Fruit fly (Drosophila melanogaster) whole organism, embryonic: ENCODE data around the gene CG33784.
A peak's percentile ranks its signal among the peaks of the same experiment; 100 is the strongest.

Source experiments
- Awh ChIP-seq: fragments of 200-800 bp; sonication (Bioruptor generic); IDR thresholded peaks from 2 replicates; pipeline ENCODE4, ENCODE4 v1.3.6; 2022; ENCODE audit warnings: missing biosample characterization, missing genetic modification characterization
- B-H1 ChIP-seq: fragments of 200-800 bp; sonication (Bioruptor generic); IDR thresholded peaks from 3 replicates; pipeline ENCODE4 v1.3.6; 2022; ENCODE audit warnings: missing biosample characterization, missing genetic modification characterization
- CG11093 ChIP-seq: fragments of 200-800 bp; sonication (Bioruptor generic); IDR thresholded peaks from 3 replicates; pipeline ENCODE4 v1.3.6; 2022; ENCODE audit warnings: missing biosample characterization, missing genetic modification characterization
- CG12104 ChIP-seq: fragments of 200-800 bp; sonication (Bioruptor generic); optimal IDR thresholded peaks from 3 replicates; lab custom pipeline; 2016; ENCODE audit warnings: missing biosample characterization, missing genetic modification characterization
- CG12155 ChIP-seq: fragments of 200-800 bp; sonication (Bioruptor generic); optimal IDR thresholded peaks from 3 replicates; lab custom pipeline; 2016; ENCODE audit warnings: missing biosample characterization, missing genetic modification characterization
- CG12391 ChIP-seq: fragments of 200-800 bp; sonication (Bioruptor generic); optimal IDR thresholded peaks from 3 replicates; lab custom pipeline; 2018; ENCODE audit warnings: missing biosample characterization, mild to moderate bottlenecking, missing genetic modification characterization, moderate library complexity
- CG12942 ChIP-seq: fragments of 200-800 bp; sonication (Bioruptor generic); optimal IDR thresholded peaks from 3 replicates; lab custom pipeline; 2016; ENCODE audit warnings: missing biosample characterization, missing genetic modification characterization
- CG13424 ChIP-seq: fragments of 200-800 bp; sonication (Bioruptor generic); optimal IDR thresholded peaks from 2 replicates; lab custom pipeline; 2019; ENCODE audit warnings: missing biosample characterization, mild to moderate bottlenecking, missing genetic modification characterization, moderate library complexity
- CG17361 ChIP-seq: fragments of 200-800 bp; sonication (Bioruptor generic); IDR thresholded peaks from 3 replicates; pipeline ENCODE4 v1.3.6; 2022; ENCODE audit warnings: missing biosample characterization, missing genetic modification characterization
- CG17385 ChIP-seq: fragments of 200-800 bp; sonication (Bioruptor generic); optimal IDR thresholded peaks from 3 replicates; lab custom pipeline; 2018; ENCODE audit warnings: missing biosample characterization, mild to moderate bottlenecking, missing genetic modification characterization
- CG18262 ChIP-seq: fragments of 200-800 bp; optimal IDR thresholded peaks from 3 replicates; lab custom pipeline; 2019; ENCODE audit warnings: missing biosample characterization, mild to moderate bottlenecking, missing genetic modification characterization, moderate library complexity
- CG2712 ChIP-seq: fragments of 200-800 bp; optimal IDR thresholded peaks from 3 replicates; lab custom pipeline; 2019; ENCODE audit warnings: missing biosample characterization, mild to moderate bottlenecking, missing genetic modification characterization, moderate library complexity
- CG31441 ChIP-seq: fragments of 200-800 bp; sonication (Bioruptor generic); IDR thresholded peaks from 2 replicates; pipeline ENCODE4 v1.3.6; 2022; ENCODE audit warnings: missing biosample characterization, missing genetic modification characterization
- CG3407 ChIP-seq: fragments of 200-800 bp; sonication (Bioruptor generic); optimal IDR thresholded peaks from 2 replicates; lab custom pipeline; 2018; ENCODE audit warnings: missing biosample characterization, mild to moderate bottlenecking, missing genetic modification characterization
- CG4424 ChIP-seq: fragments of 200-800 bp; sonication (Bioruptor generic); optimal IDR thresholded peaks from 3 replicates; lab custom pipeline; 2016; ENCODE audit warnings: missing biosample characterization, missing genetic modification characterization
- CG6813 ChIP-seq: fragments of 200-800 bp; sonication (Bioruptor generic); optimal IDR thresholded peaks from 2 replicates; lab custom pipeline; 2017; ENCODE audit warnings: missing biosample characterization, missing genetic modification characterization, mild to moderate bottlenecking, moderate library complexity, missing genetic modification reagents
- CG7928 ChIP-seq: fragments of 200-800 bp; sonication (Bioruptor generic); optimal IDR thresholded peaks from 2 replicates; lab custom pipeline; 2017; ENCODE audit warnings: missing biosample characterization, mild to moderate bottlenecking, missing genetic modification characterization
- CG8359 ChIP-seq: fragments of 200-800 bp; sonication (Bioruptor generic); optimal IDR thresholded peaks from 2 replicates; lab custom pipeline; 2017; ENCODE audit warnings: missing biosample characterization, mild to moderate bottlenecking, missing genetic modification characterization, borderline replicate concordance
- CG8924 ChIP-seq: fragments of 200-800 bp; optimal IDR thresholded peaks from 3 replicates; lab custom pipeline; 2019; ENCODE audit warnings: missing biosample characterization, mild to moderate bottlenecking, missing genetic modification characterization, moderate library complexity
- CG9215 ChIP-seq: fragments of 200-800 bp; sonication (Bioruptor generic); IDR thresholded peaks from 2 replicates; pipeline ENCODE4 v1.3.6; 2022; ENCODE audit warnings: missing biosample characterization, missing genetic modification characterization
- CG9727 ChIP-seq: fragments of 200-800 bp; sonication (Bioruptor generic); optimal IDR thresholded peaks from 3 replicates; lab custom pipeline; 2017; ENCODE audit warnings: missing biosample characterization, mild to moderate bottlenecking, missing genetic modification characterization
- Drgx ChIP-seq: fragments of 200-800 bp; sonication (Bioruptor generic); IDR thresholded peaks from 2 replicates; pipeline ENCODE4 v1.3.6; 2022; ENCODE audit warnings: missing biosample characterization, missing genetic modification characterization
- HLH4C ChIP-seq: fragments of 200-800 bp; sonication (Bioruptor generic); IDR thresholded peaks from 3 replicates; pipeline ENCODE4 v1.3.6; 2022; ENCODE audit warnings: missing biosample characterization, missing genetic modification characterization; ENCODE audit not compliant: partially characterized antibody
- Hmr ChIP-seq: fragments of 200-800 bp; sonication (Bioruptor generic); optimal IDR thresholded peaks from 3 replicates; lab custom pipeline; 2017; ENCODE audit warnings: mild to moderate bottlenecking, missing biosample characterization, missing genetic modification reagents, missing genetic modification characterization
- Kr ChIP-seq: fragments of 200-800 bp; sonication (Bioruptor generic); optimal IDR thresholded peaks from 2 replicates; lab custom pipeline; 2017; ENCODE audit warnings: missing biosample characterization, mild to moderate bottlenecking, missing genetic modification characterization
- MESR4 ChIP-seq: fragments of 200-800 bp; sonication (Bioruptor generic); optimal IDR thresholded peaks from 2 replicates; lab custom pipeline; 2018; ENCODE audit warnings: missing biosample characterization, mild to moderate bottlenecking, missing genetic modification characterization, moderate library complexity
- NC2β ChIP-seq: fragments of 200-800 bp; sonication (Bioruptor generic); optimal IDR thresholded peaks from 2 replicates; lab custom pipeline; 2016; ENCODE audit warnings: missing biosample characterization, missing genetic modification characterization
- Oli ChIP-seq: fragments of 200-800 bp; sonication (Bioruptor generic); optimal IDR thresholded peaks from 2 replicates; lab custom pipeline; 2018; ENCODE audit warnings: missing biosample characterization, mild to moderate bottlenecking, missing genetic modification characterization, moderate library complexity
- PHDP ChIP-seq: fragments of 200-800 bp; sonication (Bioruptor generic); optimal IDR thresholded peaks from 3 replicates; lab custom pipeline; 2018; ENCODE audit warnings: missing biosample characterization, mild to moderate bottlenecking, missing genetic modification characterization, moderate library complexity
- Scr ChIP-seq: fragments of 200-800 bp; sonication (Bioruptor generic); IDR thresholded peaks from 2 replicates; pipeline ENCODE4 v1.3.6; 2022; ENCODE audit warnings: missing biosample characterization, missing genetic modification characterization; ENCODE audit not compliant: partially characterized antibody
- Sry-β ChIP-seq: fragments of 200-800 bp; sonication (Bioruptor generic); optimal IDR thresholded peaks from 2 replicates; lab custom pipeline; 2018; ENCODE audit warnings: missing biosample characterization, mild to moderate bottlenecking, missing genetic modification characterization, moderate library complexity
- Trl ChIP-seq, 3 experiments: fragments of >200 bp in 2 of 3; fragments of 200-800 bp in 1 of 3; sonication (Bioruptor generic) in 1 of 3; optimal IDR thresholded peaks; 2 replicates in 1 of 3; 3 replicates in 2 of 3; lab custom pipeline; 2016 to 2017; ENCODE audit warnings: missing biosample characterization in 1 of 3, missing genetic modification characterization in 1 of 3
- Xbp1 ChIP-seq: fragments of 200-800 bp; sonication (Bioruptor generic); optimal IDR thresholded peaks from 3 replicates; lab custom pipeline; 2016; ENCODE audit warnings: missing biosample characterization, mild to moderate bottlenecking, missing genetic modification characterization
- ac ChIP-seq: fragments of 200-800 bp; sonication (Bioruptor generic); optimal IDR thresholded peaks from 3 replicates; lab custom pipeline; 2017; ENCODE audit warnings: missing biosample characterization, mild to moderate bottlenecking, missing genetic modification characterization
- al ChIP-seq: fragments of 200-800 bp; sonication (Bioruptor generic); IDR thresholded peaks from 2 replicates; pipeline ENCODE4 v1.3.6; 2022; ENCODE audit warnings: missing biosample characterization, missing genetic modification characterization
- crp ChIP-seq, 2 experiments: fragments of 200-800 bp; sonication (Bioruptor generic); optimal IDR thresholded peaks; 2 replicates in 1 of 2; 3 replicates in 1 of 2; lab custom pipeline; 2017; ENCODE audit warnings: missing biosample characterization in 2 of 2, missing genetic modification characterization in 2 of 2, mild to moderate bottlenecking in 1 of 2, moderate library complexity in 1 of 2
- emc ChIP-seq: fragments of 200-800 bp; sonication (Bioruptor generic); optimal IDR thresholded peaks from 2 replicates; lab custom pipeline; 2016; ENCODE audit warnings: missing biosample characterization, missing genetic modification characterization
- ftz-f1 ChIP-seq: fragments of 200-800 bp; sonication (Bioruptor generic); optimal IDR thresholded peaks from 2 replicates; lab custom pipeline; 2016; ENCODE audit warnings: missing biosample characterization, missing genetic modification characterization
- gce ChIP-seq: fragments of 200-800 bp; sonication (Bioruptor generic); IDR thresholded peaks from 3 replicates; pipeline ENCODE4 v1.3.6; 2022; ENCODE audit warnings: missing biosample characterization, missing genetic modification characterization
- h ChIP-seq: fragments of >200 bp; optimal IDR thresholded peaks from 2 replicates; lab custom pipeline; 2017
- lola ChIP-seq, 3 experiments: fragments of >200 bp in 2 of 3; fragments of 200-800 bp in 1 of 3; sonication (Bioruptor generic) in 1 of 3; optimal IDR thresholded peaks; 2 replicates each; lab custom pipeline; 2017 to 2019; ENCODE audit warnings: missing biosample characterization in 3 of 3, missing genetic modification characterization in 3 of 3, mild to moderate bottlenecking in 1 of 3, moderate library complexity in 1 of 3
- mam ChIP-seq: fragments of 200-800 bp; sonication (Bioruptor generic); optimal IDR thresholded peaks from 3 replicates; lab custom pipeline; 2016; ENCODE audit warnings: missing biosample characterization, missing genetic modification characterization
- nmo ChIP-seq: fragments of 200-800 bp; sonication (Bioruptor generic); optimal IDR thresholded peaks from 2 replicates; lab custom pipeline; 2018; ENCODE audit warnings: missing biosample characterization, mild to moderate bottlenecking, missing genetic modification characterization, moderate library complexity
- phol ChIP-seq: fragments of 200-800 bp; sonication (Bioruptor generic); optimal IDR thresholded peaks from 3 replicates; lab custom pipeline; 2018; ENCODE audit warnings: missing biosample characterization, mild to moderate bottlenecking, missing genetic modification characterization, moderate library complexity
- prd ChIP-seq, 3 experiments: fragments of >200 bp in 2 of 3; fragments of 200-800 bp in 1 of 3; sonication (Bioruptor generic) in 1 of 3; optimal IDR thresholded peaks in 2 of 3; IDR thresholded peaks in 1 of 3; 2 replicates in 2 of 3; 3 replicates in 1 of 3; pipeline versions ENCODE4 v1.3.6 to Lab custom; 2017 to 2022; ENCODE audit warnings: missing biosample characterization in 1 of 3, missing genetic modification characterization in 1 of 3
- ranshi ChIP-seq: fragments of 200-800 bp; sonication (Bioruptor generic); IDR thresholded peaks from 2 replicates; pipeline ENCODE4 v1.3.6; 2022; ENCODE audit warnings: missing biosample characterization, missing genetic modification characterization
- repo ChIP-seq: fragments of 200-800 bp; sonication (Bioruptor generic); optimal IDR thresholded peaks from 2 replicates; lab custom pipeline; 2016; ENCODE audit warnings: missing biosample characterization, missing genetic modification characterization
- tio ChIP-seq: fragments of 200-800 bp; sonication (Bioruptor generic); optimal IDR thresholded peaks from 2 replicates; lab custom pipeline; 2017; ENCODE audit warnings: missing biosample characterization, missing genetic modification characterization, inconsistent platforms
- zfh1 ChIP-seq: fragments of 200-800 bp; sonication (Bioruptor generic); IDR thresholded peaks from 3 replicates; pipeline ENCODE4 v1.3.6; 2022; ENCODE audit warnings: missing biosample characterization, missing genetic modification characterization

CG33784 gene

dm6 chr3R:10111815-10112185 is 44.1 kb downstream of the CG33784 start (continued):
- TF ChIP-seq lola (GFP tag; optimal IDR thresholded peaks at IDR 0.05; lab: Kevin White, UChicago): peak in 1 of 3 experiments; percentile 40
- TF ChIP-seq ftz-f1 (GFP tag; lab: Kevin White, UChicago): no peak
- 0 out of 3 replicates have a peak, but pooled peaks have one; percentile 30 for TF ChIP-seq CG11093 (GFP tag; lab: Robert Waterston, UW)
- TF ChIP-seq prd (optimal IDR thresholded peaks at IDR 0.05; lab: Kevin White, UChicago): no peak
- TF ChIP-seq prd (GFP tag; IDR thresholded peaks at IDR 0.05; lab: Robert Waterston, UW): 0 out of 3 replicates have a peak, but pooled peaks have one; percentile 5
- TF ChIP-seq Awh (GFP tag; lab: Robert Waterston, UW): no peak
- TF ChIP-seq phol: peak; percentile 42
- TF ChIP-seq mam (GFP tag; lab: Kevin White, UChicago): no peak
- no peak for TF ChIP-seq NC2β (GFP tag; lab: Kevin White, UChicago)
- TF ChIP-seq PHDP (tag; lab: Kevin White, UChicago): peak; percentile 23
- TF ChIP-seq h (lab: Kevin White, UChicago): no peak
- no peak for TF ChIP-seq CG8359 (GFP tag; lab: Kevin White, UChicago)
- TF ChIP-seq Kr (GFP tag; lab: Kevin White, UChicago): no peak
- peak; percentile 7 for TF ChIP-seq nmo (GFP tag; lab: Kevin White, UChicago)
- peak; percentile 4 for TF ChIP-seq CG12391
- TF ChIP-seq CG3407 (GFP tag; lab: Kevin White, UChicago): no peak
- peak; percentile 2 for TF ChIP-seq CG12155 (GFP tag; lab: Kevin White, UChicago)
- no peak for TF ChIP-seq emc
- peak; percentile 43 for TF ChIP-seq Drgx (GFP tag; lab: Robert Waterston, UW)
- peak; percentile 21 for TF ChIP-seq tio (GFP tag; lab: Kevin White, UChicago)
- TF ChIP-seq repo (GFP tag; lab: Kevin White, UChicago): no peak
- TF ChIP-seq CG12942: no peak
- peak in 1 of 2 experiments; percentile 23 for TF ChIP-seq Trl (optimal IDR thresholded peaks at IDR 0.05; lab: Kevin White, UChicago)
- TF ChIP-seq Trl (GFP tag; optimal IDR thresholded peaks at IDR 0.05; lab: Kevin White, UChicago): no peak
- peak; percentile 7 for TF ChIP-seq CG13424
- TF ChIP-seq B-H1: no peak
- TF ChIP-seq Scr (GFP tag; lab: Robert Waterston, UW): no peak
- peak; percentile 39 for TF ChIP-seq CG4424 (GFP tag; lab: Kevin White, UChicago)
- TF ChIP-seq crp (GFP tag; optimal IDR thresholded peaks at IDR 0.05; lab: Kevin White, UChicago): no peak
- TF ChIP-seq ranshi (GFP tag; lab: Robert Waterston, UW): 0 out of 2 replicates have a peak, but pooled peaks have one; percentile 22
- TF ChIP-seq CG9215 (GFP tag; lab: Robert Waterston, UW): no peak
- TF ChIP-seq ac (GFP tag; lab: Kevin White, UChicago): no peak
- peak; percentile 24 for TF ChIP-seq Oli (tag; lab: Kevin White, UChicago)
- TF ChIP-seq CG2712 (tag; lab: Kevin White, UChicago): peak; percentile 46
- peak; percentile 53; the same call in 2 of the 3 replicates for TF ChIP-seq CG17361 (GFP tag; lab: Robert Waterston, UW)
- no peak for TF ChIP-seq MESR4 (GFP tag; lab: Kevin White, UChicago)
- peak; percentile 45 for TF ChIP-seq CG31441 (GFP tag; lab: Robert Waterston, UW)
- TF ChIP-seq CG18262 (tag; lab: Kevin White, UChicago): peak; percentile 53
- TF ChIP-seq Xbp1 (GFP tag; lab: Kevin White, UChicago): peak; percentile 14
- no peak for TF ChIP-seq CG12104 (GFP tag; lab: Kevin White, UChicago)
- peak; percentile 54 for TF ChIP-seq CG9727 (GFP tag; lab: Kevin White, UChicago)
- no peak for TF ChIP-seq Sry-β (GFP tag; lab: Kevin White, UChicago)
- TF ChIP-seq CG6813 (GFP tag; lab: Kevin White, UChicago): no peak
- no peak; the same call in 2 of the 3 replicates for TF ChIP-seq zfh1 (GFP tag; lab: Robert Waterston, UW)
- peak; percentile 2 for TF ChIP-seq Hmr (GFP tag; lab: Kevin White, UChicago)
- TF ChIP-seq HLH4C: no peak
- no peak for TF ChIP-seq CG17385 (GFP tag; lab: Kevin White, UChicago)
- no peak for TF ChIP-seq al (GFP tag; lab: Robert Waterston, UW)
- TF ChIP-seq gce (GFP tag; lab: Robert Waterston, UW): 0 out of 3 replicates have a peak, but pooled peaks have one; percentile 25
- TF ChIP-seq CG8924 (tag; lab: Kevin White, UChicago): peak; percentile 2
- no peak for TF ChIP-seq CG7928 (GFP tag; lab: Kevin White, UChicago)
